Worm (Caenorhabditis elegans) whole organism, L2 larva: ENCODE data around the gene dhs-6.
A peak's percentile ranks its signal among the peaks of the same experiment; 100 is the strongest.

Experiments
- aly-2 ChIP-seq: fragments of 150-350 bp; optimal IDR thresholded peaks from 2 replicates; lab custom pipeline; 2014; ENCODE audit warnings: missing biosample characterization, missing genetic modification characterization
- nhr-129 ChIP-seq: fragments of 150-350 bp; optimal IDR thresholded peaks from 2 replicates; lab custom pipeline; 2014; ENCODE audit warnings: missing biosample characterization, missing genetic modification characterization
- sma-3 ChIP-seq: sonication (generic microtip); optimal IDR thresholded peaks from 2 replicates; lab custom pipeline; 2016; ENCODE audit warnings: missing genetic modification reagents, missing genetic modification characterization, missing compliant biosample characterization
- sma-9 ChIP-seq, 2 experiments: fragments of 150-350 bp in 1 of 2; sonication (generic microtip) in 1 of 2; optimal IDR thresholded peaks; 2 replicates each; lab custom pipeline; 2014 to 2016; ENCODE audit warnings: missing genetic modification characterization in 2 of 2, mild to moderate bottlenecking in 1 of 2, missing biosample characterization in 1 of 2, missing compliant biosample characterization in 1 of 2, missing genetic modification reagents in 1 of 2, moderate library complexity in 1 of 2

Gene dhs-6

ce11 chrII:5570272-5570671 lies 48.8 kb downstream of the dhs-6 start, which contains the start of the genes C17C3.1 and C17C3.15:
Gene C17C3.1, plus strand, starts transcription at chrII:5570572.
Gene C17C3.15, plus strand, starts transcription at chrII:5570654.
- TF ChIP-seq aly-2 (tag; lab: Kevin White, UChicago) (no peak), sma-9 (GFP tag; optimal IDR thresholded peaks at IDR 0.05; lab: Kevin White, UChicago) (peak; percentile 5), sma-9 (tag; optimal IDR thresholded peaks at IDR 0.05; lab: Kevin White, UChicago) (no peak), sma-3 (GFP tag; lab: Kevin White, UChicago) (no peak), nhr-129 (tag; lab: Kevin White, UChicago) (no peak)
